Worm (Caenorhabditis elegans): Measurements from ENCODE around the gene ubc-18.

ubc-18 gene

ce11 chrIII:7069981-7070380 is 1.6 kb upstream of the ubc-18 start, which contains the start of gene tmem-17:
Gene tmem-17, plus strand, starts transcription at chrIII:7070281.
- TF ChIP-seq fkh-2 (tag; optimal IDR thresholded peaks at IDR 0.05) (no peak), egl-5 (tag; optimal IDR thresholded peaks at IDR 0.05) (no peak), mdl-1 (tag; optimal IDR thresholded peaks at IDR 0.05) (no peak), nhr-12 (tag; optimal IDR thresholded peaks at IDR 0.05) (no peak), lsy-12 (tag; optimal IDR thresholded peaks at IDR 0.05) (no peak), ama-1 (optimal IDR thresholded peaks at IDR 0.05) (no peak), sea-2 (GFP tag; optimal IDR thresholded peaks at IDR 0.05) (no peak), nhr-67 (tag; optimal IDR thresholded peaks at IDR 0.05) (no peak), elt-1 (tag; optimal IDR thresholded peaks at IDR 0.05) (no peak), egl-27 (tag; optimal IDR thresholded peaks at IDR 0.05) (no peak), ztf-11 (tag; optimal IDR thresholded peaks at IDR 0.05) (no peak), zag-1 (tag; optimal IDR thresholded peaks at IDR 0.05) (no peak), pqm-1 (tag; optimal IDR thresholded peaks at IDR 0.05) (no peak), fkh-10 (GFP tag; optimal IDR thresholded peaks at IDR 0.05) (no peak), mml-1 (tag; optimal IDR thresholded peaks at IDR 0.05) (no peak), hmg-11 (tag; optimal IDR thresholded peaks at IDR 0.05) (no peak), unc-62 (GFP tag; optimal IDR thresholded peaks at IDR 0.05) (no peak), lin-39 (tag; optimal IDR thresholded peaks at IDR 0.05) (no peak), snpc-4 (tag; optimal IDR thresholded peaks at IDR 0.05) (no peak), ceh-9 (tag; optimal IDR thresholded peaks at IDR 0.05) (no peak)

ce11 chrIII:7067385-7067896 is 929 bp downstream of the ubc-18 start, which contains the start of gene ger-1:
Gene ger-1, minus strand, starts transcription at chrIII:7067477.
- TF ChIP-seq daf-12 (tag; optimal IDR thresholded peaks at IDR 0.05) = no peak
- TF ChIP-seq aly-2 (tag; optimal IDR thresholded peaks at IDR 0.05) = no peak
- TF ChIP-seq elt-2 (tag; optimal IDR thresholded peaks at IDR 0.05) = peak; percentile 23
- TF ChIP-seq nhr-76 (tag; optimal IDR thresholded peaks at IDR 0.05) = no peak
- no peak for TF ChIP-seq nhr-23 (tag; optimal IDR thresholded peaks at IDR 0.05)

- no peak for TF ChIP-seq unc-62 (GFP tag; optimal IDR thresholded peaks at IDR 0.05)
- TF ChIP-seq egl-5 (tag; optimal IDR thresholded peaks at IDR 0.05) = no peak
- TF ChIP-seq ceh-28 (tag; optimal IDR thresholded peaks at IDR 0.05) = no peak
- no peak for TF ChIP-seq tbx-2 (tag; optimal IDR thresholded peaks at IDR 0.05)
These were observed 4.2 kb downstream of the ubc-18 start, which contains the start of gene R01H2.4 for ce11 chrIII:7064185-7064584. Gene R01H2.4, minus strand, starts transcription at chrIII:7064285.

- no peak for TF ChIP-seq nhr-76 (tag; optimal IDR thresholded peaks at IDR 0.05)
- no peak for TF ChIP-seq jun-1 (tag; optimal IDR thresholded peaks at IDR 0.05)
- no peak for TF ChIP-seq ama-1 (optimal IDR thresholded peaks at IDR 0.05)
- no peak for TF ChIP-seq nhr-67 (tag; optimal IDR thresholded peaks at IDR 0.05)
- no peak for TF ChIP-seq ceh-9 (tag; optimal IDR thresholded peaks at IDR 0.05)
- no peak for TF ChIP-seq nfya-1 (tag; optimal IDR thresholded peaks at IDR 0.05; ENCODE audit: insufficient read depth)
- no peak for TF ChIP-seq zag-1 (tag; optimal IDR thresholded peaks at IDR 0.05)
- TF ChIP-seq mml-1 (tag; optimal IDR thresholded peaks at IDR 0.05) = no peak
- no peak for TF ChIP-seq fkh-10 (GFP tag; optimal IDR thresholded peaks at IDR 0.05)
- no peak for TF ChIP-seq egl-5 (tag; optimal IDR thresholded peaks at IDR 0.05)
- no peak for TF ChIP-seq lin-15B (tag; optimal IDR thresholded peaks at IDR 0.05)
- TF ChIP-seq ceh-28 (tag; optimal IDR thresholded peaks at IDR 0.05) = no peak
These were observed 5.3 kb downstream of the ubc-18 start for ce11 chrIII:7063061-7063460.

- TF ChIP-seq sea-2 (GFP tag; optimal IDR thresholded peaks at IDR 0.05) = no peak
- TF ChIP-seq nhr-77 (tag; optimal IDR thresholded peaks at IDR 0.05) = no peak
- TF ChIP-seq unc-62 (GFP tag; optimal IDR thresholded peaks at IDR 0.05) = no peak
- no peak for TF ChIP-seq daf-12 (tag; optimal IDR thresholded peaks at IDR 0.05)
- TF ChIP-seq elt-2 (tag; optimal IDR thresholded peaks at IDR 0.05) = no peak
- TF ChIP-seq ZK546.5 (tag; optimal IDR thresholded peaks at IDR 0.05) = no peak
- TF ChIP-seq ztf-4 (tag; optimal IDR thresholded peaks at IDR 0.05) = no peak
- TF ChIP-seq nhr-76 (tag; optimal IDR thresholded peaks at IDR 0.05) = no peak
These were observed 5.8 kb downstream of the ubc-18 start, which contains the start of gene R01H2.1 for ce11 chrIII:7062580-7062979. Gene R01H2.1, plus strand, starts transcription at chrIII:7062880.

Data from whole organism, L3 larva.